Worm (Caenorhabditis elegans) whole organism, mixed stage, embryonic: ENCODE measurements around the gene ZK354.6.

ENCODE experiments used
- ces-1 ChIP-seq: fragments of 150-350 bp; optimal IDR thresholded peaks from 2 replicates; lab custom pipeline; 2014; ENCODE audit warnings: missing biosample characterization, missing genetic modification reagents, missing genetic modification characterization
- tbx-8 ChIP-seq: fragments of 200-800 bp; sonication (Bioruptor generic); optimal IDR thresholded peaks from 2 replicates; lab custom pipeline; 2018; ENCODE audit warnings: mild to moderate bottlenecking, missing genetic modification characterization, moderate library complexity, missing compliant biosample characterization

DNA sequence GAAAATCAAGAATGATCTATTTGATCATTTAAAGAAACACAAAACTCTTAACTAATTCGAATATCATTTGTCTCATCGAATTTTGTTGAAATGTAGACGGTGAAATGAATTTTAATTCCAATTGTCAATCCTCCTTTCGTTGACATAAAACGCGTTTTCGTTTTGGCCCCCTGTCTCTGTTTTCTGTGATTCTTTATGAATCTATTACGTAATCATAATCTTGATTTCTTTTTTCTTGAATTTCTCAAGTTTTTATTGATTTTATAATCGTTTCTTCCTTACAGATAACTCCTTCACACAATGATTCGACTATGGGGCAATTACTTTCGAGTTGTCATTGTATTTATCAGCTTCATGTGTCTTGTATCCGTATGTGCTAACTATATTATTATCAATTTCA lies 34.8 kb upstream of the ZK354.6 start, which contains the start of gene Y4C6B.3:
- TF ChIP-seq tbx-8 (no peak), ces-1 (GFP tag; lab: Kevin White, UChicago) (no peak)
